Worm (Caenorhabditis elegans) whole organism, L1 larva: ENCODE measurements around the gene T05A8.1.

Experiments
- dpl-1 ChIP-seq, 3 experiments: fragments of 150-350 bp in 2 of 3; sonication (generic microtip) in 1 of 3; optimal IDR thresholded peaks; 2 replicates each; lab custom pipeline; 2014 to 2017; ENCODE audit warnings: missing biosample characterization in 3 of 3, missing genetic modification characterization in 3 of 3, missing genetic modification reagents in 3 of 3
- egl-27 ChIP-seq, 2 experiments: fragments of 150-350 bp in 1 of 2; sonication (generic microtip); optimal IDR thresholded peaks; 3 replicates each; lab custom pipeline; 2017 to 2018; ENCODE audit warnings: missing biosample characterization in 2 of 2, missing genetic modification characterization in 2 of 2, missing genetic modification reagents in 2 of 2
- elt-3 ChIP-seq, 6 experiments: fragments of 150-350 bp in 1 of 6; sonication (generic microtip); optimal IDR thresholded peaks; 2 replicates each; lab custom pipeline; 2017 to 2018; ENCODE audit warnings: missing biosample characterization in 6 of 6, missing genetic modification characterization in 6 of 6, inconsistent platforms in 1 of 6
- lsy-2 ChIP-seq, 2 experiments: fragments of 150-350 bp; optimal IDR thresholded peaks; 2 replicates each; lab custom pipeline; 2014; ENCODE audit warnings: missing biosample characterization in 2 of 2, missing genetic modification characterization in 2 of 2
- nhr-84 ChIP-seq: sonication (generic microtip); optimal IDR thresholded peaks from 2 replicates; lab custom pipeline; 2017; ENCODE audit warnings: missing biosample characterization, missing genetic modification characterization
- unc-62 ChIP-seq: fragments of 150-350 bp; optimal IDR thresholded peaks from 2 replicates; lab custom pipeline; 2014; ENCODE audit warnings: missing biosample characterization, missing genetic modification reagents, missing genetic modification characterization

ce11 chrII:2739619-2740018, 29.8 kb upstream of the T05A8.1 start, which contains the start of gene T05A8.6:
- TF ChIP-seq elt-3 (tag; optimal IDR thresholded peaks at IDR 0.05; lab: Kevin White, UChicago) (no peak), egl-27 (tag; optimal IDR thresholded peaks at IDR 0.05; lab: Kevin White, UChicago) (no peak), nhr-84 (tag; lab: Kevin White, UChicago) (no peak), dpl-1 (GFP tag; optimal IDR thresholded peaks at IDR 0.05; lab: Kevin White, UChicago) (no peak), unc-62 (no peak), lsy-2 (tag; optimal IDR thresholded peaks at IDR 0.05; lab: Kevin White, UChicago) (no peak)
